Worm (Caenorhabditis elegans): Measurements from ENCODE around the gene his-1.

DNA sequence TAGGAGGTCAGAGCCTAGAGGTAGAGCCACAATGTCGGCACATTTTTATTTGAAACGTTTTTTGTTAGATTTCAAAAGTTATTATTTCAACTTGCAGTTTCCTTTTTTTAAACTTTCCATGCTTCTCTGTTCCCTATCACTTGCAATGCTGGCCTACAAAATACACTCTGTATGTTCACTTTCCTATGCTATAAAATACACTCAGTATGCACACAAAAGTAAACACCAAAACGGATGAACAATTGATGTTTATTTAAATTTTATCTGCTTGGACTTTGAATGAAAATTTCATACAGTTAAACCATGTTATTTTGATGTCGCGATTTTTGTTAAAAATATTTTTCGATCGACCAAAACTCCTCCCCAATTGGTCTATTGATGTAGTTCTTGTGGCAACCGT is 38.4 kb downstream of the his-1 start:
- TF ChIP-seq pqm-1 (tag; optimal IDR thresholded peaks at IDR 0.05), result no peak
- TF ChIP-seq lin-13 (GFP tag; optimal IDR thresholded peaks at IDR 0.05), result no peak

All from whole organism, L4 larva.